Worm (Caenorhabditis elegans) whole organism, L1 larva: ENCODE data around the gene lron-4.

Experiments
- C16A3.4 ChIP-seq: fragments of 150-350 bp; optimal IDR thresholded peaks from 2 replicates; lab custom pipeline; 2014; ENCODE audit warnings: missing biosample characterization, missing genetic modification characterization
- F16B12.6 ChIP-seq: fragments of 150-350 bp; optimal IDR thresholded peaks from 2 replicates; lab custom pipeline; 2014; ENCODE audit warnings: missing biosample characterization, missing genetic modification characterization
- ama-1 ChIP-seq: fragments of 150-350 bp; optimal IDR thresholded peaks from 2 replicates; lab custom pipeline; 2014
- blmp-1 ChIP-seq: fragments of 150-350 bp; optimal IDR thresholded peaks from 2 replicates; lab custom pipeline; 2014; ENCODE audit warnings: missing biosample characterization, missing genetic modification characterization
- ceh-8 ChIP-seq: fragments of 200-800 bp; sonication (Bioruptor generic); optimal IDR thresholded peaks from 2 replicates; lab custom pipeline; 2018; ENCODE audit warnings: mild to moderate bottlenecking, missing genetic modification characterization, moderate library complexity, missing compliant biosample characterization
- ceh-82 ChIP-seq, 3 experiments: fragments of 150-350 bp in 1 of 3; sonication (generic microtip) in 2 of 3; optimal IDR thresholded peaks; 2 replicates each; lab custom pipeline; 2014 to 2017; ENCODE audit warnings: missing biosample characterization in 3 of 3, missing genetic modification characterization in 3 of 3
- ceh-88 ChIP-seq: fragments of 200-800 bp; sonication (Bioruptor generic); IDR thresholded peaks from 2 replicates; pipeline ENCODE4 v1.3.6; 2022; ENCODE audit warnings: missing genetic modification characterization, missing compliant biosample characterization
- dpl-1 ChIP-seq, 3 experiments: fragments of 150-350 bp in 2 of 3; sonication (generic microtip) in 1 of 3; optimal IDR thresholded peaks; 2 replicates each; lab custom pipeline; 2014 to 2017; ENCODE audit warnings: missing biosample characterization in 3 of 3, missing genetic modification characterization in 3 of 3, missing genetic modification reagents in 3 of 3
- efl-1 ChIP-seq, 4 experiments: fragments of 150-350 bp; optimal IDR thresholded peaks in 3 of 4; peaks in 1 of 4; 1 replicate in 1 of 4; 2 replicates in 3 of 4; lab custom pipeline; 2014; ENCODE audit warnings: missing biosample characterization in 2 of 4, missing genetic modification characterization in 2 of 4, missing genetic modification reagents in 2 of 4
- egl-13 ChIP-seq: sonication (generic microtip); optimal IDR thresholded peaks from 2 replicates; lab custom pipeline; 2016; ENCODE audit warnings: missing genotype, missing genetic modification reagents, missing genetic modification characterization, missing compliant biosample characterization
- elt-2 ChIP-seq: sonication (generic microtip); optimal IDR thresholded peaks from 2 replicates; lab custom pipeline; 2016; ENCODE audit warnings: missing genetic modification characterization, mild to moderate bottlenecking, inconsistent platforms, missing compliant biosample characterization, missing genetic modification reagents
- elt-3 ChIP-seq, 6 experiments: fragments of 150-350 bp in 1 of 6; sonication (generic microtip); optimal IDR thresholded peaks; 2 replicates each; lab custom pipeline; 2017 to 2018; ENCODE audit warnings: missing biosample characterization in 6 of 6, missing genetic modification characterization in 6 of 6, inconsistent platforms in 1 of 6
- fkh-10 ChIP-seq: sonication (generic microtip); optimal IDR thresholded peaks from 2 replicates; lab custom pipeline; 2017; ENCODE audit warnings: missing biosample characterization, missing genetic modification reagents, missing genetic modification characterization
- fkh-8 ChIP-seq: sonication (generic microtip); optimal IDR thresholded peaks from 2 replicates; lab custom pipeline; 2016; ENCODE audit warnings: mild to moderate bottlenecking, missing genetic modification characterization, missing compliant biosample characterization
- grh-1 ChIP-seq: fragments of 200-800 bp; sonication (Bioruptor generic); IDR thresholded peaks from 2 replicates; pipeline ENCODE4 v1.3.6; 2022; ENCODE audit warnings: missing genetic modification reagents, missing genetic modification characterization, missing compliant biosample characterization
- jun-1 ChIP-seq: fragments of 150-350 bp; optimal IDR thresholded peaks from 2 replicates; lab custom pipeline; 2014; ENCODE audit warnings: missing biosample characterization, missing genetic modification reagents, missing genetic modification characterization
- lin-13 ChIP-seq: fragments of 150-350 bp; optimal IDR thresholded peaks from 2 replicates; lab custom pipeline; 2014; ENCODE audit warnings: missing biosample characterization, missing genetic modification reagents, missing genetic modification characterization
- lin-14 ChIP-seq: fragments of 200-800 bp; sonication (Bioruptor generic); optimal IDR thresholded peaks from 2 replicates; lab custom pipeline; 2018; ENCODE audit warnings: mild to moderate bottlenecking, missing genetic modification characterization, moderate library complexity, missing compliant biosample characterization
- lin-15B ChIP-seq: fragments of 150-350 bp; sonication (generic microtip); optimal IDR thresholded peaks from 3 replicates; lab custom pipeline; 2014; ENCODE audit warnings: missing biosample characterization, missing genetic modification characterization
- lin-35 ChIP-seq, 2 experiments: fragments of 150-350 bp; optimal IDR thresholded peaks; 2 replicates each; lab custom pipeline; 2014; ENCODE audit warnings: missing biosample characterization in 2 of 2, missing genetic modification characterization in 2 of 2, missing genetic modification reagents in 2 of 2
- lin-39 ChIP-seq: fragments of 150-350 bp; optimal IDR thresholded peaks from 2 replicates; lab custom pipeline; 2014; ENCODE audit warnings: missing biosample characterization, missing genetic modification reagents, missing genetic modification characterization
- lir-3 ChIP-seq: sonication (generic microtip); optimal IDR thresholded peaks from 2 replicates; lab custom pipeline; 2016; ENCODE audit warnings: mild to moderate bottlenecking, missing genetic modification characterization, moderate library complexity, missing compliant biosample characterization; ENCODE audit not compliant: poor library complexity
- lsy-2 ChIP-seq, 2 experiments: fragments of 150-350 bp; optimal IDR thresholded peaks; 2 replicates each; lab custom pipeline; 2014; ENCODE audit warnings: missing biosample characterization in 2 of 2, missing genetic modification characterization in 2 of 2
- mab-9 ChIP-seq: fragments of 200-800 bp; sonication (Bioruptor generic); IDR thresholded peaks from 2 replicates; pipeline ENCODE4 v1.3.6; 2022; ENCODE audit warnings: missing genetic modification reagents, missing genetic modification characterization, missing compliant biosample characterization
- mdl-1 ChIP-seq, 2 experiments: fragments of 150-350 bp; optimal IDR thresholded peaks; 2 replicates each; lab custom pipeline; 2014 to 2017; ENCODE audit warnings: missing biosample characterization in 2 of 2, missing genetic modification characterization in 2 of 2, inconsistent platforms in 1 of 2
- mef-2 ChIP-seq: fragments of 150-350 bp; optimal IDR thresholded peaks from 2 replicates; lab custom pipeline; 2014; ENCODE audit warnings: missing biosample characterization, missing genetic modification characterization
- mep-1 ChIP-seq: fragments of 150-350 bp; optimal IDR thresholded peaks from 2 replicates; lab custom pipeline; 2014; ENCODE audit warnings: missing biosample characterization, missing genetic modification characterization
- nhr-12 ChIP-seq: sonication (generic microtip); optimal IDR thresholded peaks from 2 replicates; lab custom pipeline; 2017; ENCODE audit warnings: missing biosample characterization, missing genetic modification characterization
- nhr-19 ChIP-seq: fragments of 200-800 bp; sonication (Bioruptor generic); conservative IDR thresholded peaks from 2 replicates; pipeline ENCODE4 v1.3.6; 2022; ENCODE audit warnings: missing genetic modification characterization, missing compliant biosample characterization
- nhr-20 ChIP-seq: sonication (generic microtip); optimal IDR thresholded peaks from 2 replicates; lab custom pipeline; 2016; ENCODE audit warnings: mild to moderate bottlenecking, missing genetic modification characterization, missing compliant biosample characterization
- nhr-237 ChIP-seq: fragments of 150-350 bp; optimal IDR thresholded peaks from 2 replicates; lab custom pipeline; 2014; ENCODE audit warnings: missing biosample characterization, missing genetic modification characterization
- nhr-47 ChIP-seq: sonication (generic microtip); optimal IDR thresholded peaks from 2 replicates; lab custom pipeline; 2016; ENCODE audit warnings: mild to moderate bottlenecking, missing genetic modification characterization, moderate library complexity, missing compliant biosample characterization
- nhr-71 ChIP-seq: sonication (generic microtip); optimal IDR thresholded peaks from 2 replicates; lab custom pipeline; 2016; ENCODE audit warnings: mild to moderate bottlenecking, missing genetic modification characterization, moderate library complexity, missing compliant biosample characterization
- nhr-77 ChIP-seq: fragments of 150-350 bp; optimal IDR thresholded peaks from 2 replicates; lab custom pipeline; 2014; ENCODE audit warnings: missing biosample characterization, missing genetic modification characterization
- nhr-90 ChIP-seq: sonication (generic microtip); optimal IDR thresholded peaks from 2 replicates; lab custom pipeline; 2016; ENCODE audit warnings: mild to moderate bottlenecking, missing genetic modification characterization, missing compliant biosample characterization; ENCODE audit not compliant: poor library complexity
- skn-1 ChIP-seq: fragments of 150-350 bp; optimal IDR thresholded peaks from 2 replicates; lab custom pipeline; 2014; ENCODE audit warnings: missing biosample characterization, missing genetic modification characterization
- snu-23 ChIP-seq: sonication (generic microtip); optimal IDR thresholded peaks from 2 replicates; lab custom pipeline; 2016; ENCODE audit warnings: missing genetic modification characterization, missing compliant biosample characterization
- sup-37 ChIP-seq: fragments of 200-800 bp; sonication (Bioruptor generic); optimal IDR thresholded peaks from 2 replicates; lab custom pipeline; 2018; ENCODE audit warnings: mild to moderate bottlenecking, missing genetic modification characterization, missing compliant biosample characterization
- tbx-2 ChIP-seq: sonication (generic microtip); optimal IDR thresholded peaks from 2 replicates; lab custom pipeline; 2016; ENCODE audit warnings: missing genetic modification characterization, missing compliant biosample characterization
- unc-130 ChIP-seq: fragments of 150-350 bp; optimal IDR thresholded peaks from 2 replicates; lab custom pipeline; 2017; ENCODE audit warnings: missing biosample characterization, missing genetic modification characterization, inconsistent platforms
- vab-15 ChIP-seq: sonication (generic microtip); optimal IDR thresholded peaks from 2 replicates; lab custom pipeline; 2017; ENCODE audit warnings: missing genotype, mild to moderate bottlenecking, missing genetic modification characterization, missing compliant biosample characterization
- xbp-1 ChIP-seq: sonication (generic microtip); optimal IDR thresholded peaks from 2 replicates; lab custom pipeline; 2016; ENCODE audit warnings: missing genetic modification characterization, missing compliant biosample characterization
- ztf-11 ChIP-seq, 2 experiments: sonication (generic microtip); optimal IDR thresholded peaks; 2 replicates each; lab custom pipeline; 2016 to 2017; ENCODE audit warnings: missing genetic modification characterization in 2 of 2, missing biosample characterization in 1 of 2, missing compliant biosample characterization in 1 of 2
- ztf-4 ChIP-seq: fragments of 150-350 bp; optimal IDR thresholded peaks from 2 replicates; lab custom pipeline; 2014; ENCODE audit warnings: missing biosample characterization, missing genetic modification characterization

Gene lron-4

DNA sequence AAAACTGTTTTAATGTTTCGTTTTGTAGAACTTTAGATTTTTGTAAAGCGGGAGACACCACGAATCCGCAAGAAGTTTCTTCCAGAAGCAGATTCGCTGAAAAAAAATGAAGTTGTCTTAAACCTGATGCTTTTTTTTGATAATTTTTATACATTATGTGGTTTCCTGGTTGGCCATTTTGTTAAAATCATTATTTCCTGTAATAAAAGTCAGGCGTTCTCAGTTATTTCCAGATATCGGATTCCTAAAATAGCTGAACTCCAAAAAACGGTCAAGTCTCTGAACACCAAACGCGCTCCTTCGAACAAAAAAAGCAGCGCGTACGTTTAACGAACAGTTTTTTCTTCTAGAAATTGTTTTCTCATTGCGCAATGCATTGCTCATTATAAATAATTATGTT lies 25.4 kb upstream of the lron-4 start (continued):
- TF ChIP-seq mdl-1 (tag; optimal IDR thresholded peaks at IDR 0.05; lab: Kevin White, UChicago) (no peak), efl-1 (optimal IDR thresholded peaks at IDR 0.05; lab: Kevin White, UChicago) (peak; percentile 65 to 73), efl-1 (GFP tag; optimal IDR thresholded peaks at IDR 0.05 in 1 of 2; lab: Kevin White, UChicago) (peak; percentile 65 to 97)

DNA sequence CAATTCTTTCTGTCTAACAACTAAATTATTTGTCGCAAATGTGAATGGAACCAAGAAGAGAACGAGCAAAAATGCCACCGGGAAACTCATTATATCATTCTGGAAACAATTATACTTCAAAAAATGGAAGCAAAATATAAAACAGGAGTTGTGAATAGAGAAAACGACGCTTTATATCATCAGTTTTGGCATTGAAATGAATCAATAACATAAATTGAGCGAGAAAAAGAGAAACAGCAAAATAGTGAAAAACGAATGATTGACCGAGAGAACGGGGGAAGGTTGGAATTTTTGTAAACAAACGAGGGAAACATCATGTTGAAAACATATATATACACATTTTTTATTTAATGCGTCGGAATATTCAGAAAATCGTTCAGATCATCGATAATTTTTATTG lies 24.9 kb upstream of the lron-4 start, which contains the start of gene ctns-1:
TSS of gene ctns-1 (minus strand) at position 101 of the 400 bp plus-strand sequence.
- TF ChIP-seq sup-37 (GFP tag; lab: Kevin White, UChicago) (no peak), efl-1 (optimal IDR thresholded peaks at IDR 0.05; lab: Kevin White, UChicago) (no peak), efl-1 (GFP tag; optimal IDR thresholded peaks at IDR 0.05 in 1 of 2; lab: Kevin White, UChicago) (peak in 1 of 2 experiments; percentile 11)
- TF ChIP-seq, all 84 proteins: peak for 1

DNA sequence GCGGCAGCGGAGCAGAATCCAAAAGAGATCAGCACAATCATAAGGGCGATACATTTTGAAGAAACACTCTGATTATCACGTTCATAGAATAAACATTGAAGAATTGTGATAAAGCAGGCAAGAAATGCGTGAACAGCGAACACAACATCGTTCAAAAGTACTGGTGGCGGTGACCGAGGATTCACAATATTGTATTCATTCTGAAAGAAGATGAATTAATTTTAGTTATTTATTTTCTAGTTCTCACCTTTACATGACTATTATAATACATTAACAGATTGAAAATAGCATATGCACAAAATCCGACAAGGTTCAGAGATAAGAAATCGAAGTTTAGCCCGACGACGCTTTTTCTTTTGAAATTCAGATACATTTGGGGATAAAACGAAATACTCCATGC lies 24.0 kb upstream of the lron-4 start:
- TF ChIP-seq C16A3.4 = no peak
- TF ChIP-seq efl-1 (optimal IDR thresholded peaks at IDR 0.05; lab: Kevin White, UChicago) = no peak
- no peak for TF ChIP-seq efl-1 (GFP tag; optimal IDR thresholded peaks at IDR 0.05 in 1 of 2; lab: Kevin White, UChicago)

- TF ChIP-seq ceh-88 (no peak), egl-13 (tag; lab: Kevin White, UChicago) (peak; percentile 9), mab-9 (GFP tag; lab: Robert Waterston, UW) (no peak), vab-15 (no peak), F16B12.6 (peak; percentile 17), nhr-90 (tag; lab: Kevin White, UChicago) (peak; percentile 41), ceh-82 (tag; optimal IDR thresholded peaks at IDR 0.05; lab: Kevin White, UChicago) (peak in 1 of 3 experiments; percentile 53), nhr-77 (peak; percentile 68), fkh-10 (GFP tag; lab: Kevin White, UChicago) (no peak), ama-1 (lab: Kevin White, UChicago) (no peak), grh-1 (GFP tag; lab: Robert Waterston, UW) (peak; percentile 96), lin-13 (GFP tag; lab: Kevin White, UChicago) (peak; percentile 63), ceh-8 (GFP tag; lab: Kevin White, UChicago) (peak; percentile 24), dpl-1 (GFP tag; optimal IDR thresholded peaks at IDR 0.05; lab: Kevin White, UChicago) (peak; percentile 44 to 61 (median 51)), mep-1 (tag; lab: Kevin White, UChicago) (peak; percentile 32), ztf-11 (tag; optimal IDR thresholded peaks at IDR 0.05; lab: Kevin White, UChicago) (no peak), elt-3 (tag; optimal IDR thresholded peaks at IDR 0.05; lab: Kevin White, UChicago) (peak in 5 of 6 experiments; percentile 20 to 83 (median 53)), efl-1 (optimal IDR thresholded peaks at IDR 0.05; lab: Kevin White, UChicago) (peak; percentile 19 to 20), efl-1 (GFP tag; optimal IDR thresholded peaks at IDR 0.05 in 1 of 2; lab: Kevin White, UChicago) (peak in 1 of 2 experiments; percentile 61), mef-2 (tag; lab: Kevin White, UChicago) (peak; percentile 2), lin-35 (GFP tag; optimal IDR thresholded peaks at IDR 0.05; lab: Kevin White, UChicago) (peak; percentile 5 to 67), blmp-1 (tag; lab: Kevin White, UChicago) (peak; percentile 82), lir-3 (tag; lab: Kevin White, UChicago) (no peak), fkh-8 (tag; lab: Kevin White, UChicago) (peak; percentile 79), nhr-47 (tag; lab: Kevin White, UChicago) (peak; percentile 24), lin-39 (tag; lab: Kevin White, UChicago) (no peak), xbp-1 (tag; lab: Kevin White, UChicago) (peak; percentile 12), tbx-2 (tag; lab: Kevin White, UChicago) (peak; percentile 26), skn-1 (peak; percentile 2), nhr-237 (no peak), jun-1 (peak; percentile 66), unc-130 (tag; lab: Kevin White, UChicago) (peak; percentile 68), nhr-71 (tag; lab: Kevin White, UChicago) (peak; percentile 71), nhr-12 (tag; lab: Kevin White, UChicago) (no peak), snu-23 (GFP tag; lab: Kevin White, UChicago) (peak; percentile 73), elt-2 (no peak), lin-14 (GFP tag; lab: Kevin White, UChicago) (peak; percentile 87), lin-15B (tag; lab: Kevin White, UChicago) (no peak), nhr-19 (GFP tag; lab: Robert Waterston, UW) (0 out of 2 replicates have a peak, but pooled peaks have one; percentile 29), lsy-2 (tag; optimal IDR thresholded peaks at IDR 0.05; lab: Kevin White, UChicago) (peak; percentile 23 to 59), nhr-20 (tag; lab: Kevin White, UChicago) (peak; percentile 69), ztf-4 (tag; lab: Kevin White, UChicago) (peak; percentile 48)
Observed at ce11 chrII:8131413-8131966, 19.5 kb upstream of the lron-4 start.
